Fruit fly (Drosophila melanogaster) whole organism, wandering third instar larva: ENCODE data around the gene dj-1beta.

Experiments used
- GATAd ChIP-seq: sonication (Bioruptor generic); optimal IDR thresholded peaks from 2 replicates; lab custom pipeline; 2016; ENCODE audit warnings: missing biosample characterization, missing genetic modification characterization
- HLH106 ChIP-seq: fragments of 200-800 bp; optimal IDR thresholded peaks from 3 replicates; lab custom pipeline; 2019; ENCODE audit warnings: missing biosample characterization, mild to moderate bottlenecking, missing genetic modification characterization, moderate library complexity
- Hnf4 ChIP-seq: fragments of 200-800 bp; sonication (Bioruptor generic); optimal IDR thresholded peaks from 2 replicates; lab custom pipeline; 2016; ENCODE audit warnings: missing biosample characterization, mild to moderate bottlenecking, missing genetic modification characterization
- Jra ChIP-seq: sonication (Bioruptor generic); optimal IDR thresholded peaks from 2 replicates; lab custom pipeline; 2016; ENCODE audit warnings: missing biosample characterization, missing genetic modification characterization
- Myc ChIP-seq: fragments of >200 bp; optimal IDR thresholded peaks from 2 replicates; lab custom pipeline; 2017
- N ChIP-seq: fragments of >200 bp; optimal IDR thresholded peaks from 2 replicates; lab custom pipeline; 2018; ENCODE audit warnings: missing biosample characterization, missing external identifiers, missing genetic modification characterization
- OdsH ChIP-seq: fragments of 200-800 bp; sonication (Bioruptor generic); optimal IDR thresholded peaks from 2 replicates; lab custom pipeline; 2016; ENCODE audit warnings: missing biosample characterization, mild to moderate bottlenecking, missing genetic modification characterization
- br ChIP-seq: fragments of 200-800 bp; sonication (Bioruptor generic); optimal IDR thresholded peaks from 2 replicates; lab custom pipeline; 2016; ENCODE audit warnings: missing biosample characterization, missing genetic modification characterization
- ey ChIP-seq: fragments of 200-800 bp; sonication (Bioruptor generic); optimal IDR thresholded peaks from 2 replicates; lab custom pipeline; 2016; ENCODE audit warnings: missing biosample characterization, missing genetic modification characterization
- fru ChIP-seq: fragments of 200-800 bp; sonication (Bioruptor generic); optimal IDR thresholded peaks from 3 replicates; lab custom pipeline; 2016; ENCODE audit warnings: missing biosample characterization, mild to moderate bottlenecking, missing genetic modification characterization
- pan ChIP-seq: fragments of >200 bp; optimal IDR thresholded peaks from 2 replicates; lab custom pipeline; 2017
- psq ChIP-seq: fragments of 200-800 bp; sonication (Bioruptor generic); optimal IDR thresholded peaks from 3 replicates; lab custom pipeline; 2017; ENCODE audit warnings: missing biosample characterization, mild to moderate bottlenecking, missing genetic modification characterization, moderate library complexity
- sage ChIP-seq: fragments of 200-800 bp; sonication (Bioruptor generic); optimal IDR thresholded peaks from 2 replicates; lab custom pipeline; 2016; ENCODE audit warnings: missing biosample characterization, mild to moderate bottlenecking, missing genetic modification characterization
- sv ChIP-seq: fragments of 200-800 bp; sonication (Bioruptor generic); optimal IDR thresholded peaks from 3 replicates; lab custom pipeline; 2016; ENCODE audit warnings: missing biosample characterization, missing genetic modification characterization

dm6 chr3R:30856596-30856995 is 49.7 kb downstream of the dj-1beta start:
- TF ChIP-seq pan (lab: Kevin White, UChicago) (no peak), Jra (no peak), ey (GFP tag; lab: Kevin White, UChicago) (no peak), psq (GFP tag; lab: Kevin White, UChicago) (no peak), sage (no peak), Hnf4 (GFP tag; lab: Kevin White, UChicago) (no peak), fru (no peak), br (GFP tag; lab: Kevin White, UChicago) (no peak), OdsH (GFP tag; lab: Kevin White, UChicago) (no peak), Myc (lab: Kevin White, UChicago) (no peak), GATAd (GFP tag; lab: Kevin White, UChicago) (no peak), HLH106 (tag; lab: Kevin White, UChicago) (no peak), N (GFP tag; lab: Kevin White, UChicago) (no peak), sv (GFP tag; lab: Kevin White, UChicago) (no peak)
